Fruit fly (Drosophila melanogaster): ENCODE measurements around the gene CG31709.

- no peak for TF ChIP-seq h (optimal IDR thresholded peaks at IDR 0.05)
- TF ChIP-seq psq (optimal IDR thresholded peaks at IDR 0.05): no peak
- TF ChIP-seq Myc (optimal IDR thresholded peaks at IDR 0.05): no peak
- no peak for TF ChIP-seq Sin3A (optimal IDR thresholded peaks at IDR 0.05)
These were observed 8.7 kb downstream of the CG31709 start for dm6 chr2L:9570673-9571193.

Data from Kc167 (cell line).